Worm (Caenorhabditis elegans) whole organism, young adult: ENCODE measurements around the gene sca-1.

Experiments used
- B0035.1 ChIP-seq: sonication (generic microtip); optimal IDR thresholded peaks from 2 replicates; lab custom pipeline; 2016; ENCODE audit warnings: missing genetic modification characterization, mild to moderate bottlenecking, missing compliant biosample characterization, missing genotype, missing genetic modification reagents
- B0261.1 ChIP-seq: sonication (generic microtip); optimal IDR thresholded peaks from 2 replicates; lab custom pipeline; 2016; ENCODE audit warnings: mild to moderate bottlenecking, missing genetic modification characterization, moderate library complexity, missing compliant biosample characterization
- C17E4.6 ChIP-seq: fragments of 200-800 bp; sonication (Bioruptor generic); IDR thresholded peaks from 2 replicates; pipeline ENCODE4 v1.3.6; 2022; ENCODE audit warnings: missing genetic modification reagents, missing genetic modification characterization, missing compliant biosample characterization
- F33H1.4 ChIP-seq: fragments of 200-800 bp; sonication (Bioruptor generic); IDR thresholded peaks from 2 replicates; pipeline ENCODE4 v1.3.6; 2022; ENCODE audit warnings: missing genetic modification reagents, missing genetic modification characterization, missing compliant biosample characterization
- F39B2.1 ChIP-seq: fragments of 200-800 bp; sonication (Bioruptor generic); IDR thresholded peaks from 2 replicates; pipeline ENCODE4 v1.3.6; 2022; ENCODE audit warnings: missing genetic modification reagents, missing genetic modification characterization, missing compliant biosample characterization
- F57A8.1 ChIP-seq: fragments of 200-800 bp; sonication (Bioruptor generic); optimal IDR thresholded peaks from 2 replicates; lab custom pipeline; 2018; ENCODE audit warnings: mild to moderate bottlenecking, missing genetic modification characterization, moderate library complexity, missing compliant biosample characterization
- K11D2.4 ChIP-seq: fragments of 200-800 bp; sonication (Bioruptor generic); IDR thresholded peaks from 2 replicates; pipeline ENCODE4 v1.3.6; 2022; ENCODE audit warnings: missing genetic modification reagents, missing genetic modification characterization, missing compliant biosample characterization
- T26A5.8 ChIP-seq: sonication (generic microtip); optimal IDR thresholded peaks from 2 replicates; lab custom pipeline; 2016; ENCODE audit warnings: missing genetic modification characterization, missing compliant biosample characterization
- Y53F4B.3 ChIP-seq: fragments of 200-800 bp; sonication (Bioruptor generic); IDR thresholded peaks from 2 replicates; pipeline ENCODE4 v1.3.6; 2022; ENCODE audit warnings: missing genetic modification reagents, missing genetic modification characterization, missing compliant biosample characterization
- Y53G8AR.9 ChIP-seq: fragments of 200-800 bp; sonication (Bioruptor generic); conservative IDR thresholded peaks from 2 replicates; pipeline ENCODE4 v1.3.6; 2022; ENCODE audit warnings: missing genetic modification reagents, missing genetic modification characterization, missing compliant biosample characterization
- Y67H2A.10 ChIP-seq: fragments of 200-800 bp; sonication (Bioruptor generic); conservative IDR thresholded peaks from 2 replicates; pipeline ENCODE4 v1.3.6; 2022; ENCODE audit warnings: missing genetic modification reagents, missing genetic modification characterization, missing compliant biosample characterization
- akir-1 ChIP-seq: fragments of 200-800 bp; sonication (Bioruptor generic); optimal IDR thresholded peaks from 2 replicates; lab custom pipeline; 2018; ENCODE audit warnings: mild to moderate bottlenecking, missing genetic modification characterization, moderate library complexity, missing compliant biosample characterization
- ama-1 ChIP-seq, 3 experiments: fragments of 150-350 bp in 1 of 3; sonication (generic microtip) in 2 of 3; optimal IDR thresholded peaks; 2 replicates each; lab custom pipeline; 2014 to 2018; ENCODE audit warnings: missing biosample characterization in 2 of 3, missing genetic modification characterization in 2 of 3, missing genetic modification reagents in 2 of 3
- atf-7 ChIP-seq: sonication (generic microtip); optimal IDR thresholded peaks from 2 replicates; lab custom pipeline; 2017; ENCODE audit warnings: mild to moderate bottlenecking, missing genetic modification characterization, missing compliant biosample characterization
- attf-6 ChIP-seq: fragments of 200-800 bp; sonication (Bioruptor generic); IDR thresholded peaks from 2 replicates; pipeline ENCODE4 v1.3.6; 2022; ENCODE audit warnings: missing genetic modification reagents, missing genetic modification characterization, missing compliant biosample characterization
- bed-2 ChIP-seq: fragments of 200-800 bp; sonication (Bioruptor generic); IDR thresholded peaks from 2 replicates; pipeline ENCODE4 v1.3.6; 2022; ENCODE audit warnings: missing genetic modification reagents, missing genetic modification characterization, missing compliant biosample characterization
- ceh-27 ChIP-seq: fragments of 200-800 bp; sonication (Bioruptor generic); optimal IDR thresholded peaks from 2 replicates; lab custom pipeline; 2018; ENCODE audit warnings: mild to moderate bottlenecking, missing genetic modification characterization, moderate library complexity, missing compliant biosample characterization
- ceh-40 ChIP-seq: fragments of 200-800 bp; sonication (Bioruptor generic); IDR thresholded peaks from 2 replicates; pipeline ENCODE4 v1.3.6; 2022; ENCODE audit warnings: missing genetic modification characterization, missing compliant biosample characterization
- dox-1 ChIP-seq: fragments of 200-800 bp; sonication (Bioruptor generic); IDR thresholded peaks from 2 replicates; pipeline ENCODE4 v1.3.6; 2022; ENCODE audit warnings: missing genetic modification reagents, missing genetic modification characterization, missing compliant biosample characterization
- dpff-1 ChIP-seq: sonication (generic microtip); optimal IDR thresholded peaks from 2 replicates; lab custom pipeline; 2017; ENCODE audit warnings: mild to moderate bottlenecking, missing genetic modification characterization, missing compliant biosample characterization
- efl-1 ChIP-seq: fragments of 150-350 bp; optimal IDR thresholded peaks from 2 replicates; lab custom pipeline; 2014; ENCODE audit warnings: missing biosample characterization, missing genetic modification reagents, missing genetic modification characterization
- egl-44 ChIP-seq: fragments of 200-800 bp; sonication (Bioruptor generic); IDR thresholded peaks from 2 replicates; pipeline ENCODE4 v1.3.6; 2022; ENCODE audit warnings: missing genetic modification reagents, missing genetic modification characterization, missing compliant biosample characterization
- ekl-4 ChIP-seq: fragments of 200-800 bp; sonication (Bioruptor generic); IDR thresholded peaks from 2 replicates; pipeline ENCODE4 v1.3.6; 2022; ENCODE audit warnings: missing genetic modification reagents, missing genetic modification characterization, missing compliant biosample characterization
- him-1 ChIP-seq: sonication (generic microtip); optimal IDR thresholded peaks from 2 replicates; lab custom pipeline; 2016; ENCODE audit warnings: missing genotype, missing genetic modification reagents, missing genetic modification characterization, missing compliant biosample characterization
- hlh-12 ChIP-seq: sonication (generic microtip); optimal IDR thresholded peaks from 2 replicates; lab custom pipeline; 2016; ENCODE audit warnings: missing genetic modification characterization, missing compliant biosample characterization
- hlh-26 ChIP-seq: fragments of 200-800 bp; sonication (Bioruptor generic); conservative IDR thresholded peaks from 2 replicates; pipeline ENCODE4 v1.3.6; 2022; ENCODE audit warnings: missing genetic modification reagents, missing genetic modification characterization, missing compliant biosample characterization
- lin-26 ChIP-seq: fragments of 200-800 bp; sonication (Bioruptor generic); IDR thresholded peaks from 2 replicates; pipeline ENCODE4 v1.3.6; 2022; ENCODE audit warnings: missing genetic modification reagents, missing genetic modification characterization, missing compliant biosample characterization
- lsy-27 ChIP-seq: sonication (generic microtip); optimal IDR thresholded peaks from 2 replicates; lab custom pipeline; 2017; ENCODE audit warnings: missing genetic modification characterization, mild to moderate bottlenecking, missing compliant biosample characterization, antibody characterized with exemption, missing genotype, borderline replicate concordance; ENCODE audit not compliant: insufficient read depth
- madf-3 ChIP-seq: fragments of 200-800 bp; sonication (Bioruptor generic); IDR thresholded peaks from 2 replicates; pipeline ENCODE4 v1.3.6; 2022; ENCODE audit warnings: missing genetic modification reagents, missing genetic modification characterization, missing compliant biosample characterization
- mcd-1 ChIP-seq: fragments of 200-800 bp; sonication (Bioruptor generic); IDR thresholded peaks from 2 replicates; pipeline ENCODE4 v1.3.6; 2022; ENCODE audit warnings: missing genetic modification reagents, missing genetic modification characterization, missing compliant biosample characterization
- mel-28 ChIP-seq: sonication (generic microtip); optimal IDR thresholded peaks from 2 replicates; lab custom pipeline; 2016; ENCODE audit warnings: borderline replicate concordance, mild to moderate bottlenecking, missing genetic modification characterization, missing compliant biosample characterization
- nfyb-1 ChIP-seq: fragments of 200-800 bp; sonication (Bioruptor generic); IDR thresholded peaks from 2 replicates; pipeline ENCODE4 v1.3.6; 2022; ENCODE audit warnings: missing genetic modification reagents, missing genetic modification characterization, missing compliant biosample characterization
- nhr-80 ChIP-seq: sonication (generic microtip); optimal IDR thresholded peaks from 2 replicates; lab custom pipeline; 2016; ENCODE audit warnings: missing genetic modification characterization, missing compliant biosample characterization
- pha-4 ChIP-seq: fragments of 150-350 bp; sonication (generic microtip); optimal IDR thresholded peaks from 2 replicates; lab custom pipeline; 2014; ENCODE audit warnings: missing biosample characterization, missing genetic modification reagents, missing genetic modification characterization
- rcor-1 ChIP-seq: fragments of 200-800 bp; sonication (Bioruptor generic); IDR thresholded peaks from 2 replicates; pipeline ENCODE4 v1.3.6; 2022; ENCODE audit warnings: missing genetic modification reagents, missing genetic modification characterization, missing compliant biosample characterization
- snpc-4 ChIP-seq, 5 experiments: fragments of 150-350 bp in 1 of 5; sonication (generic microtip) in 4 of 5; optimal IDR thresholded peaks; 2 replicates each; lab custom pipeline; 2014 to 2018; ENCODE audit warnings: missing genetic modification characterization in 5 of 5, missing biosample characterization in 3 of 5, antibody characterized with exemption in 2 of 5, mild to moderate bottlenecking in 2 of 5, missing compliant biosample characterization in 2 of 5, missing genotype in 2 of 5, moderate library complexity in 2 of 5, missing genetic modification reagents in 1 of 5
- zim-3 ChIP-seq: sonication (generic microtip); optimal IDR thresholded peaks from 2 replicates; lab custom pipeline; 2017; ENCODE audit warnings: mild to moderate bottlenecking, missing genetic modification characterization, moderate library complexity, missing compliant biosample characterization
- ztf-18 ChIP-seq: sonication (generic microtip); optimal IDR thresholded peaks from 2 replicates; lab custom pipeline; 2016; ENCODE audit warnings: missing genotype, mild to moderate bottlenecking, missing genetic modification characterization, missing compliant biosample characterization
- ztf-26 ChIP-seq: sonication (generic microtip); optimal IDR thresholded peaks from 2 replicates; lab custom pipeline; 2017; ENCODE audit warnings: missing genetic modification characterization, missing compliant biosample characterization
- ztf-3 ChIP-seq: fragments of 200-800 bp; sonication (Bioruptor generic); optimal IDR thresholded peaks from 2 replicates; lab custom pipeline; 2018; ENCODE audit warnings: mild to moderate bottlenecking, missing genetic modification characterization, missing compliant biosample characterization

Gene sca-1

ce11 chrIII:10805172-10805571 lies 11.5 kb downstream of the sca-1 start:
- TF ChIP-seq akir-1 (GFP tag; lab: Kevin White, UChicago) (no peak), lsy-27 (tag; lab: Kevin White, UChicago) (no peak), attf-6 (GFP tag; lab: Robert Waterston, UW) (no peak), him-1 (tag; lab: Kevin White, UChicago) (no peak), nfyb-1 (GFP tag; lab: Robert Waterston, UW) (no peak), Y53F4B.3 (GFP tag; lab: Robert Waterston, UW) (no peak), efl-1 (GFP tag; lab: Kevin White, UChicago) (no peak), ztf-3 (no peak)

- no peak for TF ChIP-seq ceh-27
- TF ChIP-seq dox-1 (GFP tag; lab: Robert Waterston, UW) = no peak
- TF ChIP-seq dpff-1 (tag; lab: Kevin White, UChicago) = no peak
- TF ChIP-seq madf-3 (GFP tag; lab: Robert Waterston, UW) = no peak
- TF ChIP-seq pha-4 (tag; lab: Kevin White, UChicago) = no peak
- TF ChIP-seq ztf-26 (tag; lab: Kevin White, UChicago) = no peak
- TF ChIP-seq F33H1.4 (GFP tag; lab: Robert Waterston, UW) = no peak
- no peak for TF ChIP-seq Y53G8AR.9
- no peak for TF ChIP-seq bed-2 (GFP tag; lab: Robert Waterston, UW)
- TF ChIP-seq mel-28 = no peak
- no peak for TF ChIP-seq F39B2.1 (GFP tag; lab: Robert Waterston, UW)
- TF ChIP-seq mcd-1 (GFP tag; lab: Robert Waterston, UW) = no peak
- no peak for TF ChIP-seq atf-7 (tag; lab: Kevin White, UChicago)
- TF ChIP-seq nhr-80 (tag; lab: Kevin White, UChicago) = no peak
- TF ChIP-seq C17E4.6 (GFP tag; lab: Robert Waterston, UW) = no peak
- no peak for TF ChIP-seq hlh-12 (tag; lab: Kevin White, UChicago)
- TF ChIP-seq ekl-4 (GFP tag; lab: Robert Waterston, UW) = no peak
- TF ChIP-seq F57A8.1 (GFP tag; lab: Kevin White, UChicago) = no peak
- TF ChIP-seq K11D2.4 = no peak
- TF ChIP-seq, all 124 proteins: peak for 0
Measured at ce11 chrIII:10802032-10802431, 14.6 kb downstream of the sca-1 start, which contains the start of gene K11D9.3. K11D9.3 (minus strand) TSS chrIII:10802212.

ce11 chrIII:10794049-10794448 lies 22.6 kb downstream of the sca-1 start, which contains the start of gene clec-163:
clec-163 (plus strand) TSS chrIII:10794349.
- no peak for TF ChIP-seq Y53G8AR.9
- TF ChIP-seq snpc-4 (GFP tag; optimal IDR thresholded peaks at IDR 0.05; lab: Kevin White, UChicago) = no peak
- TF ChIP-seq snpc-4 (tag; optimal IDR thresholded peaks at IDR 0.05; lab: Kevin White, UChicago) = no peak
- no peak for TF ChIP-seq B0261.1
- TF ChIP-seq egl-44 (GFP tag; lab: Robert Waterston, UW) = no peak
- TF ChIP-seq ceh-40 (GFP tag; lab: Robert Waterston, UW) = no peak
- TF ChIP-seq Y67H2A.10 (GFP tag; lab: Robert Waterston, UW) = no peak
- TF ChIP-seq dpff-1 (tag; lab: Kevin White, UChicago) = no peak
- no peak for TF ChIP-seq ztf-18
- no peak for TF ChIP-seq zim-3
- no peak for TF ChIP-seq rcor-1 (GFP tag; lab: Robert Waterston, UW)
- TF ChIP-seq, all 124 proteins: peak for 0

ce11 chrIII:10791233-10791632 lies 25.4 kb downstream of the sca-1 start:
- TF ChIP-seq lin-26 (GFP tag; lab: Robert Waterston, UW) (no peak), hlh-26 (GFP tag; lab: Robert Waterston, UW) (no peak), nfyb-1 (GFP tag; lab: Robert Waterston, UW) (no peak), B0035.1 (tag; lab: Kevin White, UChicago) (no peak), T26A5.8 (tag; lab: Kevin White, UChicago) (no peak), Y53F4B.3 (GFP tag; lab: Robert Waterston, UW) (no peak), ama-1 (optimal IDR thresholded peaks at IDR 0.05; lab: Kevin White, UChicago) (no peak), ama-1 (GFP tag; optimal IDR thresholded peaks at IDR 0.05; lab: Kevin White, UChicago) (no peak)
